Fruit fly (Drosophila melanogaster) whole organism, embryonic: ENCODE data around the gene CG17930.

Source experiments
- Dll ChIP-seq: fragments of 200-800 bp; sonication (Bioruptor generic); IDR thresholded peaks from 4 replicates; pipeline ENCODE4 v1.3.6; 2022; ENCODE audit warnings: missing biosample characterization, missing genetic modification characterization; ENCODE audit not compliant: partially characterized antibody
- Ets65A ChIP-seq: fragments of 200-800 bp; sonication (Bioruptor generic); peaks from one replicate; lab custom pipeline; 2016; ENCODE audit warnings: missing biosample characterization, missing genetic modification characterization
- ro ChIP-seq: fragments of 200-800 bp; sonication (Bioruptor generic); IDR thresholded peaks from 2 replicates; pipeline ENCODE4 v1.3.6; 2022; ENCODE audit warnings: missing biosample characterization, missing genetic modification characterization
- sens ChIP-seq: fragments of 200-800 bp; sonication (Bioruptor generic); peaks from one replicate; lab custom pipeline; 2016; ENCODE audit warnings: missing biosample characterization, missing genetic modification characterization

dm6 chr3R:16290242-16290824, 37.3 kb upstream of the CG17930 start:
- TF ChIP-seq Dll (GFP tag; lab: Robert Waterston, UW) (no peak), ro (no peak), Ets65A (GFP tag; lab: Kevin White, UChicago) (no peak), sens (GFP tag; lab: Kevin White, UChicago) (no peak)
